Fruit fly (Drosophila melanogaster) whole organism: Measurements from ENCODE around the gene CG31678.

ENCODE experiments used
- Dll ChIP-seq: fragments of >200 bp; optimal IDR thresholded peaks from 2 replicates; lab custom pipeline; 2017
- pan ChIP-seq: fragments of >200 bp; optimal IDR thresholded peaks from 2 replicates; lab custom pipeline; 2017
- psq ChIP-seq: fragments of >200 bp; optimal IDR thresholded peaks from 2 replicates; lab custom pipeline; 2017

dm6 chr2L:20695066-20695465 lies 19.3 kb upstream of the CG31678 start:
- no peak for TF ChIP-seq psq
- no peak for TF ChIP-seq Dll (lab: Kevin White, UChicago)
- TF ChIP-seq pan (lab: Kevin White, UChicago): no peak
